Worm (Caenorhabditis elegans) whole organism, young adult: ENCODE measurements around the gene K11H12.9.

Experiments
- B0261.1 ChIP-seq: sonication (generic microtip); optimal IDR thresholded peaks from 2 replicates; lab custom pipeline; 2016; ENCODE audit warnings: mild to moderate bottlenecking, missing genetic modification characterization, moderate library complexity, missing compliant biosample characterization
- C17E4.6 ChIP-seq: fragments of 200-800 bp; sonication (Bioruptor generic); IDR thresholded peaks from 2 replicates; pipeline ENCODE4 v1.3.6; 2022; ENCODE audit warnings: missing genetic modification reagents, missing genetic modification characterization, missing compliant biosample characterization
- D2030.7 ChIP-seq: fragments of 200-800 bp; sonication (Bioruptor generic); IDR thresholded peaks from 2 replicates; pipeline ENCODE4 v1.3.6; 2022; ENCODE audit warnings: missing genetic modification reagents, missing genetic modification characterization, missing compliant biosample characterization
- F10E7.11 ChIP-seq: sonication (generic microtip); optimal IDR thresholded peaks from 2 replicates; lab custom pipeline; 2017; ENCODE audit warnings: mild to moderate bottlenecking, missing genetic modification characterization, moderate library complexity, missing compliant biosample characterization
- F23B12.7 ChIP-seq: sonication (generic microtip); optimal IDR thresholded peaks from 2 replicates; lab custom pipeline; 2017; ENCODE audit warnings: missing genetic modification characterization, mild to moderate bottlenecking, missing compliant biosample characterization, antibody characterized with exemption, moderate library complexity; ENCODE audit not compliant: insufficient read depth
- F33H1.4 ChIP-seq: fragments of 200-800 bp; sonication (Bioruptor generic); IDR thresholded peaks from 2 replicates; pipeline ENCODE4 v1.3.6; 2022; ENCODE audit warnings: missing genetic modification reagents, missing genetic modification characterization, missing compliant biosample characterization
- F37B4.10 ChIP-seq: fragments of 200-800 bp; sonication (Bioruptor generic); IDR thresholded peaks from 2 replicates; pipeline ENCODE4 v1.3.6; 2022; ENCODE audit warnings: missing genetic modification characterization, missing compliant biosample characterization
- F52B5.7 ChIP-seq: sonication (generic microtip); optimal IDR thresholded peaks from 2 replicates; lab custom pipeline; 2016; ENCODE audit warnings: mild to moderate bottlenecking, missing genetic modification characterization, missing compliant biosample characterization
- K12H6.12 ChIP-seq: fragments of 200-800 bp; sonication (Bioruptor generic); optimal IDR thresholded peaks from 2 replicates; lab custom pipeline; 2018; ENCODE audit warnings: mild to moderate bottlenecking, missing genetic modification characterization, missing compliant biosample characterization
- T07F8.4 ChIP-seq: sonication (generic microtip); optimal IDR thresholded peaks from 2 replicates; lab custom pipeline; 2016; ENCODE audit warnings: mild to moderate bottlenecking, missing genetic modification characterization, moderate library complexity, missing compliant biosample characterization
- T26A5.8 ChIP-seq: sonication (generic microtip); optimal IDR thresholded peaks from 2 replicates; lab custom pipeline; 2016; ENCODE audit warnings: missing genetic modification characterization, missing compliant biosample characterization
- Y56A3A.18 ChIP-seq: fragments of 200-800 bp; sonication (Bioruptor generic); IDR thresholded peaks from 2 replicates; pipeline ENCODE4 v1.3.6; 2022; ENCODE audit warnings: missing genetic modification reagents, missing genetic modification characterization, missing compliant biosample characterization
- akir-1 ChIP-seq: fragments of 200-800 bp; sonication (Bioruptor generic); optimal IDR thresholded peaks from 2 replicates; lab custom pipeline; 2018; ENCODE audit warnings: mild to moderate bottlenecking, missing genetic modification characterization, moderate library complexity, missing compliant biosample characterization
- ama-1 ChIP-seq, 3 experiments: fragments of 150-350 bp in 1 of 3; sonication (generic microtip) in 2 of 3; optimal IDR thresholded peaks; 2 replicates each; lab custom pipeline; 2014 to 2018; ENCODE audit warnings: missing biosample characterization in 2 of 3, missing genetic modification characterization in 2 of 3, missing genetic modification reagents in 2 of 3
- aptf-2 ChIP-seq: fragments of 200-800 bp; sonication (Bioruptor generic); conservative IDR thresholded peaks from 2 replicates; pipeline ENCODE4 v1.3.6; 2022; ENCODE audit warnings: missing genetic modification reagents, missing genetic modification characterization, missing compliant biosample characterization
- aptf-3 ChIP-seq: fragments of 200-800 bp; sonication (Bioruptor generic); IDR thresholded peaks from 2 replicates; pipeline ENCODE4 v1.3.6; 2022; ENCODE audit warnings: missing genetic modification characterization, missing compliant biosample characterization
- atf-7 ChIP-seq: sonication (generic microtip); optimal IDR thresholded peaks from 2 replicates; lab custom pipeline; 2017; ENCODE audit warnings: mild to moderate bottlenecking, missing genetic modification characterization, missing compliant biosample characterization
- attf-5 ChIP-seq: fragments of 200-800 bp; sonication (Bioruptor generic); optimal IDR thresholded peaks from 2 replicates; lab custom pipeline; 2018; ENCODE audit warnings: mild to moderate bottlenecking, missing genetic modification characterization, missing compliant biosample characterization
- ccch-3 ChIP-seq: fragments of 200-800 bp; sonication (Bioruptor generic); optimal IDR thresholded peaks from 2 replicates; lab custom pipeline; 2018; ENCODE audit warnings: mild to moderate bottlenecking, missing genetic modification characterization, missing compliant biosample characterization
- ceh-27 ChIP-seq: fragments of 200-800 bp; sonication (Bioruptor generic); optimal IDR thresholded peaks from 2 replicates; lab custom pipeline; 2018; ENCODE audit warnings: mild to moderate bottlenecking, missing genetic modification characterization, moderate library complexity, missing compliant biosample characterization
- ceh-40 ChIP-seq: fragments of 200-800 bp; sonication (Bioruptor generic); IDR thresholded peaks from 2 replicates; pipeline ENCODE4 v1.3.6; 2022; ENCODE audit warnings: missing genetic modification characterization, missing compliant biosample characterization
- ceh-79 ChIP-seq: sonication (generic microtip); optimal IDR thresholded peaks from 2 replicates; lab custom pipeline; 2017; ENCODE audit warnings: mild to moderate bottlenecking, missing genetic modification characterization, missing compliant biosample characterization
- chd-7 ChIP-seq: sonication (generic microtip); optimal IDR thresholded peaks from 2 replicates; lab custom pipeline; 2016; ENCODE audit warnings: mild to moderate bottlenecking, missing genetic modification characterization, moderate library complexity, missing compliant biosample characterization
- die-1 ChIP-seq: sonication (generic microtip); optimal IDR thresholded peaks from 2 replicates; lab custom pipeline; 2016; ENCODE audit warnings: missing genotype, mild to moderate bottlenecking, missing genetic modification characterization, missing compliant biosample characterization
- dpff-1 ChIP-seq: sonication (generic microtip); optimal IDR thresholded peaks from 2 replicates; lab custom pipeline; 2017; ENCODE audit warnings: mild to moderate bottlenecking, missing genetic modification characterization, missing compliant biosample characterization
- dpl-1 ChIP-seq: fragments of 150-350 bp; optimal IDR thresholded peaks from 2 replicates; lab custom pipeline; 2014; ENCODE audit warnings: missing biosample characterization, missing genetic modification reagents, missing genetic modification characterization
- hlh-12 ChIP-seq: sonication (generic microtip); optimal IDR thresholded peaks from 2 replicates; lab custom pipeline; 2016; ENCODE audit warnings: missing genetic modification characterization, missing compliant biosample characterization
- let-526 ChIP-seq: fragments of 200-800 bp; sonication (Bioruptor generic); IDR thresholded peaks from 2 replicates; pipeline ENCODE4 v1.3.6; 2022; ENCODE audit warnings: missing genetic modification reagents, missing genetic modification characterization, missing compliant biosample characterization
- let-607 ChIP-seq, 2 experiments: fragments of 200-800 bp in 1 of 2; sonication (Bioruptor generic) in 1 of 2; sonication (generic microtip) in 1 of 2; optimal IDR thresholded peaks; 2 replicates each; lab custom pipeline; 2016 to 2018; ENCODE audit warnings: mild to moderate bottlenecking in 2 of 2, missing compliant biosample characterization in 2 of 2, missing genetic modification characterization in 2 of 2, moderate library complexity in 2 of 2, missing genotype in 1 of 2
- lin-26 ChIP-seq: fragments of 200-800 bp; sonication (Bioruptor generic); IDR thresholded peaks from 2 replicates; pipeline ENCODE4 v1.3.6; 2022; ENCODE audit warnings: missing genetic modification reagents, missing genetic modification characterization, missing compliant biosample characterization
- lin-35 ChIP-seq, 3 experiments: fragments of 150-350 bp in 2 of 3; sonication (generic microtip) in 1 of 3; optimal IDR thresholded peaks; 2 replicates each; lab custom pipeline; 2014 to 2018; ENCODE audit warnings: missing biosample characterization in 3 of 3, missing genetic modification characterization in 3 of 3, missing genetic modification reagents in 3 of 3
- lin-54 ChIP-seq: fragments of 200-800 bp; sonication (Bioruptor generic); optimal IDR thresholded peaks from 2 replicates; lab custom pipeline; 2018; ENCODE audit warnings: mild to moderate bottlenecking, missing genetic modification characterization, missing compliant biosample characterization
- lir-1 ChIP-seq: fragments of 200-800 bp; sonication (Bioruptor generic); conservative IDR thresholded peaks from 2 replicates; pipeline ENCODE4 v1.3.6; 2022; ENCODE audit warnings: missing genetic modification reagents, missing genetic modification characterization, missing compliant biosample characterization
- lsy-27 ChIP-seq: sonication (generic microtip); optimal IDR thresholded peaks from 2 replicates; lab custom pipeline; 2017; ENCODE audit warnings: missing genetic modification characterization, mild to moderate bottlenecking, missing compliant biosample characterization, antibody characterized with exemption, missing genotype, borderline replicate concordance; ENCODE audit not compliant: insufficient read depth
- madf-10 ChIP-seq: sonication (generic microtip); optimal IDR thresholded peaks from 2 replicates; lab custom pipeline; 2016; ENCODE audit warnings: mild to moderate bottlenecking, missing genetic modification characterization, missing compliant biosample characterization
- mcd-1 ChIP-seq: fragments of 200-800 bp; sonication (Bioruptor generic); IDR thresholded peaks from 2 replicates; pipeline ENCODE4 v1.3.6; 2022; ENCODE audit warnings: missing genetic modification reagents, missing genetic modification characterization, missing compliant biosample characterization
- mxl-1 ChIP-seq: sonication (generic microtip); optimal IDR thresholded peaks from 2 replicates; lab custom pipeline; 2016; ENCODE audit warnings: missing genetic modification characterization, missing compliant biosample characterization
- nfya-2 ChIP-seq: fragments of 200-800 bp; sonication (Bioruptor generic); IDR thresholded peaks from 2 replicates; pipeline ENCODE4 v1.3.6; 2022; ENCODE audit warnings: missing genetic modification reagents, missing genetic modification characterization, missing compliant biosample characterization
- nhr-90 ChIP-seq: sonication (generic microtip); optimal IDR thresholded peaks from 2 replicates; lab custom pipeline; 2016; ENCODE audit warnings: missing genotype, mild to moderate bottlenecking, missing genetic modification characterization, missing compliant biosample characterization
- rcor-1 ChIP-seq: fragments of 200-800 bp; sonication (Bioruptor generic); IDR thresholded peaks from 2 replicates; pipeline ENCODE4 v1.3.6; 2022; ENCODE audit warnings: missing genetic modification reagents, missing genetic modification characterization, missing compliant biosample characterization
- rec-8 ChIP-seq, 2 experiments: sonication (generic microtip); optimal IDR thresholded peaks; 2 replicates each; lab custom pipeline; 2016; ENCODE audit warnings: mild to moderate bottlenecking in 2 of 2, missing genetic modification characterization in 2 of 2, missing genetic modification reagents in 2 of 2, missing genotype in 2 of 2, missing biosample characterization in 1 of 2, missing compliant biosample characterization in 1 of 2, moderate library complexity in 1 of 2
- repo-1 ChIP-seq: sonication (generic microtip); optimal IDR thresholded peaks from 2 replicates; lab custom pipeline; 2017; ENCODE audit warnings: mild to moderate bottlenecking, missing genetic modification characterization, missing compliant biosample characterization
- snpc-4 ChIP-seq, 5 experiments: fragments of 150-350 bp in 1 of 5; sonication (generic microtip) in 4 of 5; optimal IDR thresholded peaks; 2 replicates each; lab custom pipeline; 2014 to 2018; ENCODE audit warnings: missing genetic modification characterization in 5 of 5, missing biosample characterization in 3 of 5, antibody characterized with exemption in 2 of 5, mild to moderate bottlenecking in 2 of 5, missing compliant biosample characterization in 2 of 5, missing genotype in 2 of 5, moderate library complexity in 2 of 5, missing genetic modification reagents in 1 of 5
- unc-130 ChIP-seq: sonication (generic microtip); optimal IDR thresholded peaks from 2 replicates; lab custom pipeline; 2016; ENCODE audit warnings: missing genetic modification reagents, missing genetic modification characterization, missing compliant biosample characterization
- zim-3 ChIP-seq: sonication (generic microtip); optimal IDR thresholded peaks from 2 replicates; lab custom pipeline; 2017; ENCODE audit warnings: mild to moderate bottlenecking, missing genetic modification characterization, moderate library complexity, missing compliant biosample characterization

The K11H12.9 gene

ce11 chrIV:620324-620723 is 29.1 kb upstream of the K11H12.9 start (continued):
- peak; percentile 44 for TF ChIP-seq madf-10 (tag; lab: Kevin White, UChicago)
- TF ChIP-seq ceh-79 (tag; lab: Kevin White, UChicago) = no peak
- peak; percentile 29 for TF ChIP-seq akir-1 (GFP tag; lab: Kevin White, UChicago)
- TF ChIP-seq attf-5 (GFP tag; lab: Kevin White, UChicago) = peak; percentile 9
- TF ChIP-seq hlh-12 (tag; lab: Kevin White, UChicago) = peak; percentile 45
- TF ChIP-seq rec-8 (tag; optimal IDR thresholded peaks at IDR 0.05; lab: Kevin White, UChicago) = peak; percentile 30 to 47
- peak; percentile 19; the same call in 1 of the 2 replicates for TF ChIP-seq F33H1.4 (GFP tag; lab: Robert Waterston, UW)
- peak; percentile 50 for TF ChIP-seq die-1 (tag; lab: Kevin White, UChicago)
- peak; percentile 38 for TF ChIP-seq F52B5.7
- TF ChIP-seq chd-7 (tag; lab: Kevin White, UChicago) = peak; percentile 42
- TF ChIP-seq D2030.7 (GFP tag; lab: Robert Waterston, UW) = peak; percentile 57
- TF ChIP-seq let-526 (GFP tag; lab: Robert Waterston, UW) = 0 out of 2 replicates have a peak, but pooled peaks have one; percentile 17
- peak; percentile 58 for TF ChIP-seq mcd-1
- no peak for TF ChIP-seq ama-1 (optimal IDR thresholded peaks at IDR 0.05; lab: Kevin White, UChicago)
- peak; percentile 17 to 64 for TF ChIP-seq ama-1 (GFP tag; optimal IDR thresholded peaks at IDR 0.05; lab: Kevin White, UChicago)
- TF ChIP-seq T07F8.4 (tag; lab: Kevin White, UChicago) = peak; percentile 29
- peak; percentile 33 for TF ChIP-seq unc-130 (GFP tag; lab: Kevin White, UChicago)
- 0 out of 2 replicates have a peak, but pooled peaks have one; percentile 60 for TF ChIP-seq Y56A3A.18 (GFP tag; lab: Robert Waterston, UW)
- peak; percentile 82; the same call in 1 of the 2 replicates for TF ChIP-seq aptf-3 (GFP tag; lab: Robert Waterston, UW)
- TF ChIP-seq K12H6.12 = peak; percentile 13
- TF ChIP-seq snpc-4 (GFP tag; optimal IDR thresholded peaks at IDR 0.05; lab: Kevin White, UChicago) = peak; percentile 7
- peak in 2 of 4 experiments; percentile 35 to 59 for TF ChIP-seq snpc-4 (tag; optimal IDR thresholded peaks at IDR 0.05; lab: Kevin White, UChicago)
- peak; percentile 42; the same call in 1 of the 2 replicates for TF ChIP-seq rcor-1 (GFP tag; lab: Robert Waterston, UW)
- no peak for TF ChIP-seq dpff-1
- peak; percentile 55 for TF ChIP-seq repo-1 (tag; lab: Kevin White, UChicago)
- no peak for TF ChIP-seq F10E7.11 (tag; lab: Kevin White, UChicago)
- TF ChIP-seq nfya-2 = no peak
- TF ChIP-seq lin-54 (GFP tag; lab: Kevin White, UChicago) = peak; percentile 58
- TF ChIP-seq aptf-2 (GFP tag; lab: Robert Waterston, UW) = peak; percentile 20; the same call in 1 of the 2 replicates
- no peak for TF ChIP-seq ccch-3 (GFP tag; lab: Kevin White, UChicago)
- TF ChIP-seq lin-35 (GFP tag; optimal IDR thresholded peaks at IDR 0.05; lab: Kevin White, UChicago) = peak in 1 of 3 experiments; percentile 65
- TF ChIP-seq ceh-27 (GFP tag; lab: Kevin White, UChicago) = peak; percentile 63
- no peak for TF ChIP-seq dpl-1 (GFP tag; lab: Kevin White, UChicago)
- peak; percentile 12 to 16 for TF ChIP-seq let-607 (tag; optimal IDR thresholded peaks at IDR 0.05; lab: Kevin White, UChicago)
- TF ChIP-seq lin-26 (GFP tag; lab: Robert Waterston, UW) = peak; percentile 80
- peak; percentile 9 for TF ChIP-seq atf-7 (tag; lab: Kevin White, UChicago)
- TF ChIP-seq mxl-1 (tag; lab: Kevin White, UChicago) = no peak
- no peak for TF ChIP-seq lsy-27 (tag; lab: Kevin White, UChicago)
- peak; percentile 85 for TF ChIP-seq B0261.1 (tag; lab: Kevin White, UChicago)
- TF ChIP-seq C17E4.6 (GFP tag; lab: Robert Waterston, UW) = no peak
- TF ChIP-seq zim-3 = peak; percentile 82
- peak; percentile 86 for TF ChIP-seq F23B12.7 (tag; lab: Kevin White, UChicago)
- TF ChIP-seq nhr-90 = peak; percentile 61
- no peak for TF ChIP-seq lir-1 (GFP tag; lab: Robert Waterston, UW)
- no peak for TF ChIP-seq F37B4.10 (GFP tag; lab: Robert Waterston, UW)
- peak; percentile 12 for TF ChIP-seq T26A5.8 (tag; lab: Kevin White, UChicago)
- TF ChIP-seq ceh-40 (GFP tag; lab: Robert Waterston, UW) = peak; percentile 83; the same call in 1 of the 2 replicates
